Fruit fly (Drosophila melanogaster): ENCODE measurements around the gene ida.

Gene ida

dm6 chr3L:3947301-3947941 lies 42.3 kb downstream of the ida start, which contains the start of gene CG10853:
CG10853 (plus strand) TSS chr3L:3947891.
- no peak for TF ChIP-seq CG17801 (GFP tag; optimal IDR thresholded peaks at IDR 0.05; ENCODE audit: partially characterized antibody)

- no peak for TF ChIP-seq CG17801 (GFP tag; optimal IDR thresholded peaks at IDR 0.05; ENCODE audit: partially characterized antibody)
Observed at dm6 chr3L:3949205-3949604, 44.1 kb downstream of the ida start, which contains the start of gene CG14983. CG14983 (minus strand) TSS chr3L:3949305.

DNA sequence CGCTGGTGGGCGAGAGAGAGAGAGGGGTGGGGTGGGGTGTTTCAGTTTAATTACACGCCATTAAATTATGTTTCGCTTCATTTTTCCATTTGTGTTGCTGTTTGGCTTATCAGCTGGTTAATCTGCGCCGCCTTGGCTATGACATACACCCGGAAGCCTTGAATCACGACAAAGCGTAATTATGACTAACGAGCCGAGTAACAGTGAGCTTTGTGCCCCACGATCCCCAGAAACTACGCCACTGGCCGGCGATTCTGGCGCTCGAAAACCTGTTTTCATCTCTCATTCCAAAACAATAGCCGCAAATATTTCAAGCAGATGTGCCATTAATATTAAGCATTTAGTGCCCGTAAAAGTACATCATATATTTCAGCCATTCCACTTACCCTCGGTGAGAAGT lies 46.7 kb downstream of the ida start:
- no peak for TF ChIP-seq CG17801 (GFP tag; optimal IDR thresholded peaks at IDR 0.05; ENCODE audit: partially characterized antibody)

dm6 chr3L:3952468-3952867 lies 47.3 kb downstream of the ida start, which contains the start of gene CG14984:
CG14984 (minus strand) TSS chr3L:3952550.
- TF ChIP-seq CG17801 (GFP tag; optimal IDR thresholded peaks at IDR 0.05; ENCODE audit: partially characterized antibody): no peak

Data from ovary, adult (tissue).